Fruit fly (Drosophila melanogaster) S2 (cell line): ENCODE measurements around the gene otu.

Experiments
- CG8478 ChIP-seq: fragments of >200 bp; optimal IDR thresholded peaks from 2 replicates; lab custom pipeline; 2018
- CTCF ChIP-seq, 2 experiments: fragments of >200 bp; optimal IDR thresholded peaks; 2 replicates each; lab custom pipeline; 2018

otu gene

DNA sequence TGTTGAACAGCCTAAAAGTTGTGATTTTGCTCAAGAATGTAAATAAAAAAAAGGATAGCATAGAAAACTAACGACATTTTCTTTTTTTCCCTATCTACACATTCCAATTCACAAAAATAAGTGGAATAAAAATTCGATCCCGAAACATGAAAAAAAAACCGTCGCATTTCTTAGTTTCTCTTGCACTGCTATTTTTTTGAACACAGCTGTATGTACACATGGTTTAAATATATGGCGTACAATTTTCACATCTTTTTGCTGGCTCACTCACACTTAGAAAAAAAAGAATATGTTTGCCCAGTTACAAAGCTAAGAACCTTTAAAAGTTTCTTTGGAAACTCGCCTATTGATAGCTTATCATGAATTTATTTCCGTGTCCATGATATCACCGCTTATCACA lies 29.1 kb downstream of the otu start:
- TF ChIP-seq CG8478 (lab: Kevin White, UChicago) (no peak), CTCF (optimal IDR thresholded peaks at IDR 0.05; lab: Kevin White, UChicago) (no peak)

DNA sequence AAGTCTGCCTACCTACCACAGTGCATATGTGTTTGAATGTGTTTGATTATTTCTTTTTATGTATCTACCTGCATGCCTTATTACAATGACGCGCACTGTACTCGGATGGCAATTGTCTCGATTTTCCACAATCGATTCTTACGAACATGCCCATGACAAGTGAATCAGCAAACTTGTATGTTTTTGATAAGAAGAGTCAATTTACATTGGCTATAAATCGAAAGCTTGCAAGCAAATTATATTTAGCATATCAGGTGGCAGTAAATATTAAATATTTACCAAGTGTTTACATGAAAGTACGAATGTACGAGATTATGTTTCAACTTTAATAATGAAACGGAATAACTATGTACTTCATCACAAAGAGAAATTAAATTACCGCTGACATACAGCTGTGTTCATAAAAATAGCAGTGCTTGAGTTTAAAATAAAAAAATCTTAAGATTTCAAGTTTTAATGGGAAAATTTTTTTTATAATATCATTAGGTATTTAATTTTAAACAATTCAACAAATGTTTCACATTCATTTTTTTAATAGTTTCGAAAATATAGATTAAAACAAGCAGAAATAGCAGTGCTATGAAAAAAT lies 29.8 kb downstream of the otu start:
- TF ChIP-seq CTCF (optimal IDR thresholded peaks at IDR 0.05; lab: Kevin White, UChicago): no peak
- TF ChIP-seq CG8478 (lab: Kevin White, UChicago): no peak

DNA sequence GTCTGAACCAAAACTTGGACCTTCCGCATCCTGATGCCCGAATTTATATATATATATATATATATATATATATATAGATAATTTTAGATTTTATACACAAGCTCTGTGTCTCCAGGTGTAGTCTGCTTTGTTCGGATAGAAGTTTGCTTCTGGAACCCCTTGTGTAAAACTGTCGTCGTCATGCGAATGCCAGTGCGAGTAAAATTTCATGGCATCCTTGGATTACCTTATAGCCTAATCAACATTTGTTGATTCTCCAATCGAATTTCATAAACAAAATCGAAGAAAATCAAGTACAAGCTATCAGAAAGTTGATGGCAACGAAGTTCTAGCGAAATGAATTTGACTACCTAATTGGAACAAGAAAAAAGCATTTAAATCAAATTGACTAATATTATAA lies 31.8 kb downstream of the otu start, which contains the start of gene CG32713:
Gene CG32713, minus strand, starts transcription at position 101 of the 400 bp plus-strand sequence.
- TF ChIP-seq CTCF (optimal IDR thresholded peaks at IDR 0.05; lab: Kevin White, UChicago) (no peak), CG8478 (lab: Kevin White, UChicago) (no peak)

DNA sequence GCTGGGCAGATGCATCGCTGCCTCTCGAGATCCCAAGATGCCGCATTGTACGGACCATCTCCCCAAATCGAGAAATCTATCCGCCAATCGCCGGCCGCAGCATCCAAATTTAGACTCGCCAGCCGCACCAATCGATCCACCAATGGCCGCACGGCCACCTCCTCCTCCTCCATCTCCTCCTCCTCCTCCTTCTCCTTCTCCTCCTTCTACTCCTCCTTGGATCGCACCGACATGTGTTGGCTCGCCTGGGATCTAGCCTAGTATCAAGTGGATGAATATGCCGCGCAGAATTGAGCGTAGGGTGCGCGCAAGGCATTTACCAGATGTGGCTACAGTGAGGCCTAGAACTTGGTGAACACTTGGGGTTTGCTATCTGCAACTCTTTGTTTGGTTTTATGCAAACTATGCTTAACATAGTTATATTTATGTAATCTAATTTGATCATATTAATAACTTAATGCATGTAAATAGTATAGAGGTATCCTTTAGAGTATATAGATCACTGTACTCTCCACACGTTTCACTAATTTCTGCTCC lies 34.2 kb downstream of the otu start, which contains the start of gene org-1:
Gene org-1, minus strand, starts transcription at position 51 of the 537 bp plus-strand sequence.
- TF ChIP-seq CG8478 (lab: Kevin White, UChicago): no peak
- TF ChIP-seq CTCF (optimal IDR thresholded peaks at IDR 0.05; lab: Kevin White, UChicago): no peak

DNA sequence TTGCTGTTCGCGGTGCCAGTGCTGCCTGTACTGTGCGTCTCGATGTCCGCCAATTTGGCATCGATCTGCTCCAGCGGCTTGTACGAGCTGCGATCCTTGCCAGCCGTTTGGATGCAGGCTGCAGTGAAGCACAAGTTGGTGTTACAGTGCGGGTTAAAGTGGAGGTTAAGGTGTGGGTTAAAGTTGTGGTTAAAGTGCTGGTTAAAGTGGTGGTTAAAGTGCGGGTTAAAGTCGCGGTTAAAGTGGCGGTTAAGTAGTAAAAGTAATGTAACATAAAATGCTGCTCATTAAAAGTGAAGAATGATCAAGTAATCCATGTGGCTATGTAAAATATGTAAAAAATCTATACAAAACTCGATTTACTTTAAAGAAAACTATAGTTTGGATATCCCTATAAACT lies 37.2 kb downstream of the otu start:
- TF ChIP-seq CG8478 (lab: Kevin White, UChicago) (no peak), CTCF (optimal IDR thresholded peaks at IDR 0.05; lab: Kevin White, UChicago) (no peak)

DNA sequence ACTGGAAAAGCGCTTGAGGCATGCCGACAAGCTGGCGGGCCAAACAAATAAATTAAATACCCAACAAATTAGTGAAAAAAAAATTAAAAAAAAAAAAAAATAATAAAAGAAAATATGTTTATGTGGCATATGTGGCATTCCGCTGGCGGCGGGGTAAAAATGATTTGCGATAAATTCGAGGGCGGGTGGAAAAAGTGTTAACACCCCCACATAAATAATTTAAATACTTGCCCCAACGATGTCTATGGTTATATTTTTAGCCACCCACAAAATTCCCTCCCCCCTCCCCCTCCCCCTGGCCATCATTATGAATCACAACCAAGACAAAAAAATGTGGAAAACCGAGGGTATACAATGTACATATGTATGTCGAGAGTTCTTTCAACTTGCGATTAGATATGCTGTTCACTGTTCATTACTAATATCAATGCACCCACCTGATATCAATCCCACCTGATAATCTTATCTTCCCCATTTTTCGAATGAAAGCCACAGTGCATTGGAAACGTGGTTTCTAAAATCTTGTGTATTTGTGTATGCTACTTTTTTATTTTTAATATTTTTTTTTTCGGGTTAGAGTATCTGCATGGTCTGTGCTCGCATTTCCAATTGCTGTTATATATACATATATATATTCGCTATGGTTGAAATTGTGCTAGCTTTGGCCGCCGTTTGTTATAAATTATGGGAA lies 39.0 kb downstream of the otu start:
- no peak for TF ChIP-seq CTCF (optimal IDR thresholded peaks at IDR 0.05; lab: Kevin White, UChicago)
- no peak for TF ChIP-seq CG8478 (lab: Kevin White, UChicago)

DNA sequence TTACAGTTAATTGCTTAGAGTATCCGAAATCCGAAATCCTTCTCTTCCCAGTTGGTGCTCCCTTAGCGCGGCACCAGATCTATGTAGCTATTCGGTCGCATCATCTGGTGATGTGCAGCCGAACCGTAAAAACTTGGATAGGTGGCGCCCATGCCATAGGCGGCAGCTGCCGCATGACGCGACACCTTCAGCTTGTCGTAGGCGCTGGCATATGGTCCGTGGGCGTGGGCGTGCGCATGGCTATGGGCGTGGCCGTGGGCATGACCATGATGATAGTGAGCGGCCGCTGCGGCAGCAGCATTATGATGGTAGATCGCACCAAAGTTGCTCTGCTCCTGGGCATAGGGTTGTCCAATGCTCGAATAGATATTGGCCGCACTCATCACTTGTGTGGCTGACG lies 41.2 kb downstream of the otu start:
- TF ChIP-seq CG8478 (lab: Kevin White, UChicago) (no peak), CTCF (optimal IDR thresholded peaks at IDR 0.05; lab: Kevin White, UChicago) (peak; percentile 11 to 23)

DNA sequence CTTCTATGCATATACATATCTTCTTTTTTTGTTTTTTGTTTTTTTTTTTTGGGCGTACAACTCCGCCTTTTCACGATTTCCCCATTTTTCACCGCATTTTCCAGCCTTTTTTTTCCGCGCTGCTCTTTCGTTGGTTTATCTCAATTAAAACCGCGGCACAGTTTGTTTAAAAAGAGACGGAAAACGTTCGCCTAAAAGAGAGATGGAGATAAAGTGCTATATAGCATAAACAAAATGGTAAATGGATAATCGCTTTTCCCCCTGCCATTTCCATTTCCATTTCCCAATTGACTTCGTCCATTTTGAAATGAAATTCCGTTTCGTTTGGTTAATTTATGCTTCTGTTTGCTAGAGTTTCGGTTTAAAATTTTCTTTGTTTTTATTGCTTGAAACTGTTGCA lies 42.2 kb downstream of the otu start:
- TF ChIP-seq CG8478 (lab: Kevin White, UChicago): no peak
- no peak for TF ChIP-seq CTCF (optimal IDR thresholded peaks at IDR 0.05; lab: Kevin White, UChicago)

DNA sequence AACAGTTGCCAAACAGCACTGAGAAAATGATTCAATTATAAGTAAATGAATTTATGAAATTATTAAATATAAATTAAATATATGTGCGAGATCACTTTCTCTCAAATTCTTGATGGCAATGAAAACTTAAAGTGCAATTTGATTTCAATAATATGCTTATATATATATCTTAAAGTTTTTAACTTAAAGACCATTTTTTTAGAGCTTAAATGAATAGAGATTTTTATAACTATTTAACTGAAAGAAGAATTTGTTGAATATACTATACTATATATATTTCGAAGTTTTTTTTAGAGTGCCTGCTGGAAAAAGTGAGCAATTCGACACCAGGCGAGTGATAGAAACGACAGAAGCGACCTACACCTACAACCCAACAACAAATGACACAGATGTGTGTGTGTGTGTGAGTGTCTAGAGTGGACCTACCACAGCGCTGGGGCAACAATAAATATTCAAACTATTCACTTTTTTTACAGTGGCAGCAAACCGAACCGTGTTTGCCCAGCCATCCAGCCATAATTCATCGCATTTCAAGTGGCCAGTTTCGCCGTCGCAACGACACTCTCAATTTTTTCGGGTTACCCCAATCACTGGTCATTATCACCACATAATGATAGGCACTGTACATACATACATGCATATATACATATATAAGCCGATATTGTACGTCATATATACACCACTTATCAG lies 44.3 kb downstream of the otu start:
- TF ChIP-seq CTCF (optimal IDR thresholded peaks at IDR 0.05; lab: Kevin White, UChicago) (no peak), CG8478 (lab: Kevin White, UChicago) (no peak)

DNA sequence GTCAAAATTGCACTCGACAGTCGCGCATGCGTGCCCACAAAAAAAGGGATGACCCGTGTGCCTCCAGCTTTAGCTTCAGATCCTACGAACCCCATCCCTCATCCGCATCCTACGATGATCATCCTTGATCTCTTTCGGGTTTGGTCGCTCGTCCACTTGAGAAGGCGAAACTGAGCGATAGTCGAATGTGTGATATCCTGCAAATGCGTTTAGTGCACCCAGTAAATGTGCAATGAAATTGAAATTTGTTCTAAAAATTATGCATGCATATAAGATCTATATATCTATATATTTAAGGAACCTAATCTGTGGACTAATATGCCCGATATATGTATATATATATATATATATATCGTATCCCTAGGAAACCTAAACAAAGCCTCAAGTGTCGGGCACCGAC lies 45.1 kb downstream of the otu start:
- TF ChIP-seq CTCF (optimal IDR thresholded peaks at IDR 0.05; lab: Kevin White, UChicago) (no peak), CG8478 (lab: Kevin White, UChicago) (no peak)

DNA sequence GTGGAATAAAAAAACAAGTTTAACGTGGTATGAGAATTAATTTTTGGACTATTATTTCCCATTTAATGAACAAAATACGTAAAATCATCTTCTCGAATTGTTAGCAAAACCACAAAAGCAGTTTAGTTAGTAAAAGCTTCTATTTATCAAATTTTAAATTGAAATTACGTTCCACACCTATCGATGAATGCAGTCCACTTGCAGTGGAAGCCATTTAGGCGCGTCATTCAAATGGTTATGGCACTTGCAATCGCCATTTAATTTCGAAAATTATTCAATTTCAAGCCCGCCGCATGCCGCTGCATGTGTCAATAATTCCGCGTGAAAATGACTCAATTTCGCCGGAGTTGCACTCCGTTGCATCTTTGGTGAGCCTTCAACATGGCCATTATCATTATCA lies 46.4 kb downstream of the otu start:
- no peak for TF ChIP-seq CG8478 (lab: Kevin White, UChicago)
- no peak for TF ChIP-seq CTCF (optimal IDR thresholded peaks at IDR 0.05; lab: Kevin White, UChicago)

DNA sequence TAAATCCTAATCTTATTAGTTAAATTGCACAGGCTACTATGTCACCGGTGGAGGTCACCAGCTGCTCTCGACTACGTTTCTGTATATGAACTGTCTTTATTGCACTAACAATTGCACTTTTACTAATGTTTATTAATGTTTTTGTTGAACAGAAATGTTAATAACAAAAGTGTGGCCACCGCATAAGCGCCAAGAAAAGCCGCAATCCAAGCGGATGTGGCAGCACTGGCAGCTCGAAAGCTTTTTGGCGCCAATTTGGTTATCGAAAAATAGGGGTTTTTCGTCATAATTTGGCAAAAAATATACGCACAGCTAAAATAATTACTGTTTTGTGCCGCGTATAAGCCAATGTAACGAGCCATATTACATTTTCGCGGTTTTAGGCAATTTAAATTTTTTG lies 47.2 kb downstream of the otu start, which contains the start of gene CG12123:
Gene CG12123, minus strand, starts transcription at position 188 of the 400 bp plus-strand sequence.
- TF ChIP-seq CG8478 (lab: Kevin White, UChicago): no peak
- no peak for TF ChIP-seq CTCF (optimal IDR thresholded peaks at IDR 0.05; lab: Kevin White, UChicago)

DNA sequence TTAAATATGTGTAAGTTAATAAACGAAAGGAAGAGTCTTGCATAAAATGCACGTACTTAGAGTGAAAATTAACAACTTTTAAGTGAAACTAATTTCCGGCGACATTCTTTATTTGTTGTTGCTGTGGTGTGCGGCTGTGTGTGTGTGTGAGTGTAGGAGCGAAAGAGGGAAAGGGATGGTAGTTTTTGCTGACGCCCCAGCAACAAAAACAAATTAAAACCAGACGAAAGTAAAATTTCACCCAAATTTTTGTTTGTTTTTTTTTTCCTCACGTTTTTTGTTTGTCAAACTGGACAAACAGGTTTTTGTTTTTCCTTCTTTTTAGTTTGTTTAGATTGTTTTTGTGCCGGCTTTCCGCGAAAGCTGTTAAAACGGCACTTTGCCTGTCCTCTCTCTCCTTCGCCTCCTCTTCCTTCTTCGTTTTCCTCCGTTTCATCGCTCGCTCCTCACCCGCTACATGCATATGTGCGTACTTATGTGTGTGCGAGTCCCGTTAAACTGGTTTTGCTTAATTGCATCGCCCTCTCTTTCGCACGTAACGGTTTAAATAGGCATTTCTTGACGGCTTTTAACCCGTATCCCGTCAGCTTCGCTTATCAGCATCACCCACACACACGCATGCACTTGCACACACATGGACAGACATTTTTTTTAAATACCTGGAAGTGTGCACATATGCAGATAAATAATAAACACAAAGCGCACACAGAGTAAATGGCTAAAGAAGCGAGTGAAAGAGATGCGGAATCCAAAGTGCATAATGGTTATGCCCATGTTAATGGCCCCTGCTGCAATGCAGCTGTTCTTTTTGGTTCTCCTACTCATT lies 51.8 kb downstream of the otu start, which contains the start of gene Miga:
Gene Miga, minus strand, starts transcription at position 536 of the 826 bp plus-strand sequence.
- TF ChIP-seq CTCF (optimal IDR thresholded peaks at IDR 0.05; lab: Kevin White, UChicago) (no peak), CG8478 (lab: Kevin White, UChicago) (no peak)
